Fruit fly (Drosophila melanogaster) whole organism, embryonic: ENCODE results near the gene Acp65Aa.
A peak's percentile ranks its signal among the peaks of the same experiment; 100 is the strongest.

Source experiments
- Blimp-1 ChIP-seq: fragments of 200-800 bp; sonication (Bioruptor generic); optimal IDR thresholded peaks from 3 replicates; lab custom pipeline; 2018; ENCODE audit warnings: missing biosample characterization, missing genetic modification characterization, mild to moderate bottlenecking, moderate library complexity, missing genetic modification reagents
- CG10267 ChIP-seq: fragments of 200-800 bp; sonication (Bioruptor generic); optimal IDR thresholded peaks from 2 replicates; lab custom pipeline; 2018; ENCODE audit warnings: missing biosample characterization, mild to moderate bottlenecking, missing genetic modification characterization, moderate library complexity
- CG10979 ChIP-seq: fragments of 200-800 bp; sonication (Bioruptor generic); optimal IDR thresholded peaks from 2 replicates; lab custom pipeline; 2018; ENCODE audit warnings: missing biosample characterization, mild to moderate bottlenecking, missing genetic modification characterization, moderate library complexity
- CG12236 ChIP-seq: fragments of 200-800 bp; sonication (Bioruptor generic); optimal IDR thresholded peaks from 2 replicates; lab custom pipeline; 2016; ENCODE audit warnings: missing biosample characterization, missing genetic modification characterization
- CG12391 ChIP-seq: fragments of 200-800 bp; sonication (Bioruptor generic); optimal IDR thresholded peaks from 3 replicates; lab custom pipeline; 2018; ENCODE audit warnings: missing biosample characterization, mild to moderate bottlenecking, missing genetic modification characterization, moderate library complexity
- CG12769 ChIP-seq: fragments of 200-800 bp; sonication (Bioruptor generic); optimal IDR thresholded peaks from 2 replicates; lab custom pipeline; 2019; ENCODE audit warnings: missing biosample characterization, mild to moderate bottlenecking, missing genetic modification characterization, moderate library complexity
- CG13424 ChIP-seq: fragments of 200-800 bp; sonication (Bioruptor generic); optimal IDR thresholded peaks from 2 replicates; lab custom pipeline; 2019; ENCODE audit warnings: missing biosample characterization, mild to moderate bottlenecking, missing genetic modification characterization, moderate library complexity
- CG14710 ChIP-seq: fragments of 200-800 bp; sonication (Bioruptor generic); optimal IDR thresholded peaks from 3 replicates; lab custom pipeline; 2019; ENCODE audit warnings: missing biosample characterization, mild to moderate bottlenecking, missing genetic modification characterization, moderate library complexity
- CG17359 ChIP-seq: fragments of 200-800 bp; sonication (Bioruptor generic); optimal IDR thresholded peaks from 3 replicates; lab custom pipeline; 2018; ENCODE audit warnings: missing biosample characterization, mild to moderate bottlenecking, missing genetic modification characterization, moderate library complexity
- CG17361 ChIP-seq: fragments of 200-800 bp; sonication (Bioruptor generic); IDR thresholded peaks from 3 replicates; pipeline ENCODE4 v1.3.6; 2022; ENCODE audit warnings: missing biosample characterization, missing genetic modification characterization
- CG18262 ChIP-seq: fragments of 200-800 bp; optimal IDR thresholded peaks from 3 replicates; lab custom pipeline; 2019; ENCODE audit warnings: missing biosample characterization, mild to moderate bottlenecking, missing genetic modification characterization, moderate library complexity
- CG2712 ChIP-seq: fragments of 200-800 bp; optimal IDR thresholded peaks from 3 replicates; lab custom pipeline; 2019; ENCODE audit warnings: missing biosample characterization, mild to moderate bottlenecking, missing genetic modification characterization, moderate library complexity
- CG30403 ChIP-seq: fragments of 200-800 bp; sonication (Bioruptor generic); optimal IDR thresholded peaks from 3 replicates; lab custom pipeline; 2016; ENCODE audit warnings: missing biosample characterization, missing genetic modification characterization
- CG31388 ChIP-seq: fragments of 200-800 bp; sonication (Bioruptor generic); optimal IDR thresholded peaks from 2 replicates; lab custom pipeline; 2016; ENCODE audit warnings: missing biosample characterization, missing genetic modification characterization
- CG31441 ChIP-seq: fragments of 200-800 bp; sonication (Bioruptor generic); IDR thresholded peaks from 2 replicates; pipeline ENCODE4 v1.3.6; 2022; ENCODE audit warnings: missing biosample characterization, missing genetic modification characterization
- CG4424 ChIP-seq: fragments of 200-800 bp; sonication (Bioruptor generic); optimal IDR thresholded peaks from 3 replicates; lab custom pipeline; 2016; ENCODE audit warnings: missing biosample characterization, missing genetic modification characterization
- CG6689 ChIP-seq: fragments of 200-800 bp; sonication (Bioruptor generic); IDR thresholded peaks from 2 replicates; pipeline ENCODE4 v1.3.6; 2022; ENCODE audit warnings: missing biosample characterization, missing genetic modification characterization
- CG7372 ChIP-seq: fragments of 200-800 bp; sonication (Bioruptor generic); IDR thresholded peaks from 2 replicates; pipeline ENCODE4 v1.3.6; 2022; ENCODE audit warnings: missing biosample characterization, missing genetic modification characterization
- CG7556 ChIP-seq: fragments of 200-800 bp; sonication (Bioruptor generic); optimal IDR thresholded peaks from 2 replicates; lab custom pipeline; 2017; ENCODE audit warnings: missing biosample characterization, mild to moderate bottlenecking, missing genetic modification characterization
- CG8388 ChIP-seq: fragments of 200-800 bp; sonication (Bioruptor generic); optimal IDR thresholded peaks from 2 replicates; lab custom pipeline; 2019; ENCODE audit warnings: missing biosample characterization, mild to moderate bottlenecking, missing genetic modification characterization, moderate library complexity
- CG8924 ChIP-seq: fragments of 200-800 bp; optimal IDR thresholded peaks from 3 replicates; lab custom pipeline; 2019; ENCODE audit warnings: missing biosample characterization, mild to moderate bottlenecking, missing genetic modification characterization, moderate library complexity
- CoRest ChIP-seq: fragments of 200-800 bp; sonication (Bioruptor generic); optimal IDR thresholded peaks from 3 replicates; lab custom pipeline; 2018; ENCODE audit warnings: missing biosample characterization, mild to moderate bottlenecking, missing genetic modification characterization, moderate library complexity
- Fer2 ChIP-seq: fragments of 200-800 bp; sonication (Bioruptor generic); optimal IDR thresholded peaks from 2 replicates; lab custom pipeline; 2018; ENCODE audit warnings: missing biosample characterization, mild to moderate bottlenecking, missing genetic modification characterization, moderate library complexity
- Hmr ChIP-seq: fragments of 200-800 bp; sonication (Bioruptor generic); optimal IDR thresholded peaks from 3 replicates; lab custom pipeline; 2017; ENCODE audit warnings: mild to moderate bottlenecking, missing biosample characterization, missing genetic modification reagents, missing genetic modification characterization
- Med ChIP-seq: fragments of 200-800 bp; sonication (Bioruptor generic); peaks from one replicate; lab custom pipeline; 2016; ENCODE audit warnings: missing biosample characterization, missing genetic modification characterization, mild to moderate bottlenecking, inconsistent platforms, moderate library complexity
- Sox100B ChIP-seq: fragments of 200-800 bp; sonication (Bioruptor generic); optimal IDR thresholded peaks from 3 replicates; lab custom pipeline; 2018; ENCODE audit warnings: missing biosample characterization, mild to moderate bottlenecking, missing genetic modification characterization
- Ssrp ChIP-seq: fragments of 200-800 bp; sonication (Bioruptor generic); optimal IDR thresholded peaks from 2 replicates; lab custom pipeline; 2018; ENCODE audit warnings: missing biosample characterization, mild to moderate bottlenecking, missing genetic modification characterization, moderate library complexity
- TFAM ChIP-seq: fragments of 200-800 bp; sonication (Bioruptor generic); optimal IDR thresholded peaks from 2 replicates; lab custom pipeline; 2017; ENCODE audit warnings: missing biosample characterization, missing genetic modification characterization, inconsistent platforms
- Xrp1 ChIP-seq: fragments of 200-800 bp; sonication (Bioruptor generic); IDR thresholded peaks from 2 replicates; pipeline ENCODE4 v1.3.6; 2022; ENCODE audit warnings: missing biosample characterization, missing genetic modification characterization
- ap ChIP-seq: fragments of 200-800 bp; sonication (Bioruptor generic); IDR thresholded peaks from 2 replicates; pipeline ENCODE4 v1.3.6; 2022; ENCODE audit warnings: missing biosample characterization, missing genetic modification characterization
- ato ChIP-seq: fragments of 200-800 bp; sonication (Bioruptor generic); IDR thresholded peaks from 2 replicates; pipeline ENCODE4 v1.3.6; 2022; ENCODE audit warnings: missing biosample characterization, missing genetic modification characterization; ENCODE audit not compliant: partially characterized antibody
- br ChIP-seq: fragments of >200 bp; optimal IDR thresholded peaks from 2 replicates; lab custom pipeline; 2017
- bsh ChIP-seq, 2 experiments: fragments of 200-800 bp; sonication (Bioruptor generic); optimal IDR thresholded peaks; 2 replicates each; lab custom pipeline; 2017 to 2018; ENCODE audit warnings: mild to moderate bottlenecking in 2 of 2, missing biosample characterization in 2 of 2, missing genetic modification characterization in 2 of 2, moderate library complexity in 1 of 2
- dmrt11E ChIP-seq: fragments of 200-800 bp; sonication (Bioruptor generic); optimal IDR thresholded peaks from 3 replicates; lab custom pipeline; 2018; ENCODE audit warnings: missing biosample characterization, mild to moderate bottlenecking, missing genetic modification characterization, moderate library complexity
- fd96Cb ChIP-seq: fragments of 200-800 bp; sonication (Bioruptor generic); optimal IDR thresholded peaks from 2 replicates; lab custom pipeline; 2018; ENCODE audit warnings: missing biosample characterization, mild to moderate bottlenecking, missing genetic modification characterization, moderate library complexity
- gem ChIP-seq: fragments of 200-800 bp; sonication (Bioruptor generic); optimal IDR thresholded peaks from 2 replicates; lab custom pipeline; 2019; ENCODE audit warnings: missing biosample characterization, mild to moderate bottlenecking, missing genetic modification characterization, moderate library complexity
- grau ChIP-seq: fragments of 200-800 bp; optimal IDR thresholded peaks from 3 replicates; lab custom pipeline; 2019; ENCODE audit warnings: missing biosample characterization, mild to moderate bottlenecking, missing genetic modification characterization, moderate library complexity
- h ChIP-seq: fragments of >200 bp; optimal IDR thresholded peaks from 2 replicates; lab custom pipeline; 2017
- jigr1 ChIP-seq: fragments of 200-800 bp; sonication (Bioruptor generic); IDR thresholded peaks from 3 replicates; pipeline ENCODE4 v1.3.6; 2022; ENCODE audit warnings: missing biosample characterization, missing genetic modification characterization
- jumu ChIP-seq: fragments of 200-800 bp; sonication (Bioruptor generic); optimal IDR thresholded peaks from 3 replicates; lab custom pipeline; 2016; ENCODE audit warnings: missing biosample characterization, missing genetic modification characterization
- nerfin-2 ChIP-seq: fragments of 200-800 bp; sonication (Bioruptor generic); IDR thresholded peaks from 2 replicates; pipeline ENCODE4 v1.3.6; 2022; ENCODE audit warnings: missing biosample characterization, missing genetic modification characterization; ENCODE audit not compliant: partially characterized antibody
- nmo ChIP-seq: fragments of 200-800 bp; sonication (Bioruptor generic); optimal IDR thresholded peaks from 2 replicates; lab custom pipeline; 2018; ENCODE audit warnings: missing biosample characterization, mild to moderate bottlenecking, missing genetic modification characterization, moderate library complexity
- phol ChIP-seq: fragments of 200-800 bp; sonication (Bioruptor generic); optimal IDR thresholded peaks from 3 replicates; lab custom pipeline; 2018; ENCODE audit warnings: missing biosample characterization, mild to moderate bottlenecking, missing genetic modification characterization, moderate library complexity
- row ChIP-seq: fragments of 200-800 bp; sonication (Bioruptor generic); IDR thresholded peaks from 3 replicates; pipeline ENCODE4 v1.3.6; 2022; ENCODE audit warnings: missing biosample characterization, missing genetic modification characterization
- scrt ChIP-seq: fragments of 200-800 bp; sonication (Bioruptor generic); optimal IDR thresholded peaks from 2 replicates; lab custom pipeline; 2018; ENCODE audit warnings: missing biosample characterization, mild to moderate bottlenecking, missing genetic modification characterization, moderate library complexity
- sens ChIP-seq: fragments of 200-800 bp; sonication (Bioruptor generic); peaks from one replicate; lab custom pipeline; 2016; ENCODE audit warnings: missing biosample characterization, missing genetic modification characterization
- tgo ChIP-seq: fragments of 200-800 bp; sonication (Bioruptor generic); IDR thresholded peaks from 3 replicates; pipeline ENCODE4 v1.3.6; 2022; ENCODE audit warnings: missing biosample characterization, missing genetic modification characterization
- trem ChIP-seq: fragments of 200-800 bp; optimal IDR thresholded peaks from 3 replicates; lab custom pipeline; 2019; ENCODE audit warnings: missing biosample characterization, mild to moderate bottlenecking, missing genetic modification characterization, moderate library complexity

Acp65Aa gene

DNA sequence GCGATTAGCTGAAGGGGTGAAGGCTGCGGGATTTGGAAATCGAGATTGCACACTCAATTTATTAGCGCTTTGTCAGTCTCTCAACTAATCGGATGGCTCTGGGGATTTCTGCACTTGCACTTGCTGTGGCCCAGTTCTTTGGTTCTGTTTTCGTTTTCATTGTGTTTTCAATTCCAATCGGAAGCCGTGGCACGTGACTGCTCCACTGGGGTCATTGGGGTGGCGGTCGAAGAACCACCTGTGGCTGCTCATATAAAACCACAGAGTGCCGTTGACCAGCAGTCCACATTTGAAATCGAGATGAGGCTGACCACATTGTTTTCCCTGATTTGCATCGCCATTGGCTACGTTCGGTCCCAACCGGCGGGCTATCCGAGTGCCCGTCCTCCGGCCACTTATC is 8.0 kb upstream of the Acp65Aa start, which contains the start of gene Cpr65Az:
Gene Cpr65Az (plus strand): TSS at position 301 of the 400 bp plus-strand sequence.
- TF ChIP-seq CG31388 (no peak), sens (GFP tag; lab: Kevin White, UChicago) (peak; percentile 14), phol (tag; lab: Kevin White, UChicago) (no peak), ato (GFP tag; lab: Robert Waterston, UW) (no peak), CG12236 (GFP tag; lab: Kevin White, UChicago) (no peak)
- TF ChIP-seq, all 482 proteins: peak for 1

DNA sequence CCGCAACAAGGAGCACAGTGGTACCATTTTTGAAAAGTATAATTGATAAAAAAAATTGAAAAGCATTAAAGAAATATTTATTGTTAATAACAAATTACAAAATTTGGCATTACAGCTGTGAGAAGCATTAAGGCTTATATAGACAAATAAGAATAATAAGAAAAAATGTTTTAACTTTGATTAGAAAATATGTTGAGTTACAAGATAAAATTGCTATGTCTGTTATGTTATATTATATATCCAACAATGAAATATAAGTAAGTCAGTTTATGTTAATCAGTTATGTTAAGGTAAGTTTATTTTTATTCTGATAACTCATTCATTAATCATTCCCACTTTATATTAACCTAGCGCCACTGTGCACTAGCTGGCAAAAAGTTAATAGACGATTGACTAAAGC is 7.3 kb upstream of the Acp65Aa start:
- TF ChIP-seq fd96Cb (tag; lab: Kevin White, UChicago): peak; percentile 1
- TF ChIP-seq CG13424 (tag; lab: Kevin White, UChicago): peak; percentile 12
- TF ChIP-seq Fer2 (tag; lab: Kevin White, UChicago): no peak
- TF ChIP-seq br (lab: Kevin White, UChicago): no peak
- peak; percentile 47 for TF ChIP-seq CG12391 (tag; lab: Kevin White, UChicago)
- no peak for TF ChIP-seq CG12769 (tag; lab: Kevin White, UChicago)
- TF ChIP-seq CG18262: peak; percentile 71
- peak in 1 of 2 experiments; percentile 17 for TF ChIP-seq bsh (GFP tag; optimal IDR thresholded peaks at IDR 0.05; lab: Kevin White, UChicago)
- peak; percentile 9 for TF ChIP-seq CG8388 (GFP tag; lab: Kevin White, UChicago)
- peak; percentile 35 for TF ChIP-seq CG8924 (tag; lab: Kevin White, UChicago)
- TF ChIP-seq grau (tag; lab: Kevin White, UChicago): peak; percentile 23
- TF ChIP-seq CG4424: peak; percentile 7
- TF ChIP-seq CG2712 (tag; lab: Kevin White, UChicago): peak; percentile 65
- peak; percentile 59 for TF ChIP-seq CG31441 (GFP tag; lab: Robert Waterston, UW)
- TF ChIP-seq phol (tag; lab: Kevin White, UChicago): peak; percentile 39
- TF ChIP-seq jigr1: no peak
- peak; percentile 60 for TF ChIP-seq gem (tag; lab: Kevin White, UChicago)
- TF ChIP-seq CG30403: peak; percentile 1
- no peak for TF ChIP-seq Med (GFP tag; lab: Kevin White, UChicago)
- TF ChIP-seq CG17359 (tag; lab: Kevin White, UChicago): peak; percentile 2
- no peak for TF ChIP-seq CG7372 (GFP tag; lab: Robert Waterston, UW)
- 0 out of 2 replicates have a peak, but pooled peaks have one; percentile 5 for TF ChIP-seq CG6689 (GFP tag; lab: Robert Waterston, UW)
- TF ChIP-seq CG14710: peak; percentile 58
- no peak for TF ChIP-seq ap (GFP tag; lab: Robert Waterston, UW)
- no peak for TF ChIP-seq h (lab: Kevin White, UChicago)
- TF ChIP-seq nmo (GFP tag; lab: Kevin White, UChicago): peak; percentile 31
- peak; percentile 26 for TF ChIP-seq CoRest (tag; lab: Kevin White, UChicago)
- peak; percentile 33 for TF ChIP-seq Ssrp (tag; lab: Kevin White, UChicago)
- TF ChIP-seq TFAM: no peak
- TF ChIP-seq trem (tag; lab: Kevin White, UChicago): peak; percentile 16
- peak; percentile 55 for TF ChIP-seq sens (GFP tag; lab: Kevin White, UChicago)
- TF ChIP-seq row (GFP tag; lab: Robert Waterston, UW): 0 out of 3 replicates have a peak, but pooled peaks have one; percentile 20
- no peak for TF ChIP-seq nerfin-2 (GFP tag; lab: Robert Waterston, UW)
- peak; percentile 64 for TF ChIP-seq dmrt11E
- TF ChIP-seq CG10979 (tag; lab: Kevin White, UChicago): peak; percentile 68
- TF ChIP-seq tgo (GFP tag; lab: Robert Waterston, UW): no peak
- TF ChIP-seq CG17361 (GFP tag; lab: Robert Waterston, UW): peak; percentile 72; the same call in 2 of the 3 replicates
- TF ChIP-seq scrt (GFP tag; lab: Kevin White, UChicago): no peak
- peak; percentile 42 for TF ChIP-seq Sox100B (GFP tag; lab: Kevin White, UChicago)
- peak; percentile 26; the same call in 1 of the 2 replicates for TF ChIP-seq Xrp1
- TF ChIP-seq Blimp-1: peak; percentile 40
- TF ChIP-seq CG10267: peak; percentile 43
- TF ChIP-seq Hmr (GFP tag; lab: Kevin White, UChicago): no peak
- TF ChIP-seq CG7556 (GFP tag; lab: Kevin White, UChicago): peak; percentile 43
- TF ChIP-seq jumu (GFP tag; lab: Kevin White, UChicago): no peak
